Fruit fly (Drosophila melanogaster): ENCODE results near the gene capt.

capt gene

DNA sequence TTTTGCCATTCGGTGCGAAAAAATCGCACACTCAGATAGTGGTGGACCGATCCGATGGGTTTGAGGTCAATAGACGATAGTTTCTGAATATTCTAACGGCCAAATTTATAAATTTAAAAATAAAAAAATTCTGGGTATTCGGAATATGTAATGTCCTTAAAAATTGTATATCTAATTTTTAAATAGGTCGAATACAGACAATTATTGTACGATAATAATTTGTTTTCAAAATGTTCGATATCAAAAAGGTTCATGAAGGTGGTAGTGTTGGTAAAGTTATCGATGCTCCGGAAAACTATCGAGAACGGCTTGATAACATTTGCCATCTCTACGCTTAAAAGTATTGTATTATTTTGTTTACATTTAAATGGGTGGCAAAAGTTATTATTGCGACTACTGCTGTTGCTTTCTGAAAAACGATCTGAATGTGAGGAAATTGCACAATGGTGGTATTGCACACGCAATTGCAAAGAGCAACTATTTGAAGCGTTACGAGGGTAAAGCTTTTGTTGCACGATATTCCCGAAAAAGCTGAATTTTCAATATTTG, 11.9 kb upstream of the capt start, which contains the start of the genes CG31922 and Plap (continued):
- TF ChIP-seq jigr1 (GFP tag; IDR thresholded peaks at IDR 0.05), result no peak
- TF ChIP-seq chm (GFP tag; IDR thresholded peaks at IDR 0.05), result no peak
- 0 out of 2 replicates have a peak, but pooled peaks have one; percentile 7 for TF ChIP-seq stc (GFP tag; IDR thresholded peaks at IDR 0.05)
- no peak for TF ChIP-seq wdn (GFP tag; IDR thresholded peaks at IDR 0.05)
- peak; percentile 80 for TF ChIP-seq CG17829 (tag; optimal IDR thresholded peaks at IDR 0.05)
- TF ChIP-seq CG1792 (GFP tag; optimal IDR thresholded peaks at IDR 0.05), result peak; percentile 39
- peak; percentile 40 for TF ChIP-seq CG17359 (tag; optimal IDR thresholded peaks at IDR 0.05)
- peak; percentile 91 for TF ChIP-seq vnd (GFP tag; IDR thresholded peaks at IDR 0.05; ENCODE audit: partially characterized antibody)
- no peak for TF ChIP-seq CG12219 (GFP tag; optimal IDR thresholded peaks at IDR 0.05)
- peak; percentile 74 for TF ChIP-seq stwl (tag; optimal IDR thresholded peaks at IDR 0.05)
- no peak for TF ChIP-seq sisA (GFP tag; IDR thresholded peaks at IDR 0.05)
- peak; percentile 49 for TF ChIP-seq CG13296 (GFP tag; optimal IDR thresholded peaks at IDR 0.05)
- peak; percentile 84 for TF ChIP-seq rib (GFP tag; IDR thresholded peaks at IDR 0.05)
- TF ChIP-seq D19A (tag; optimal IDR thresholded peaks at IDR 0.05), result no peak
- TF ChIP-seq jing (GFP tag; optimal IDR thresholded peaks at IDR 0.05), result no peak
- TF ChIP-seq CG1603 (tag; optimal IDR thresholded peaks at IDR 0.05), result no peak
- peak; percentile 64 for TF ChIP-seq CG17385 (GFP tag; optimal IDR thresholded peaks at IDR 0.05)
- peak; percentile 53 for TF ChIP-seq kay (GFP tag; optimal IDR thresholded peaks at IDR 0.05)
- peak; percentile 23; the same call in 1 of the 3 replicates for TF ChIP-seq croc (GFP tag; conservative IDR thresholded peaks at IDR 0.05)
- TF ChIP-seq CG14441 (GFP tag; IDR thresholded peaks at IDR 0.05), result peak; percentile 50; the same call in 1 of the 2 replicates
- peak; percentile 41 for TF ChIP-seq Deaf1 (tag; optimal IDR thresholded peaks at IDR 0.05)
- no peak for TF ChIP-seq CG12071 (GFP tag; optimal IDR thresholded peaks at IDR 0.05)
- peak; percentile 56 for TF ChIP-seq CG4820 (GFP tag; optimal IDR thresholded peaks at IDR 0.05)
- TF ChIP-seq tgo (GFP tag; IDR thresholded peaks at IDR 0.05), result peak; percentile 61; the same call in 1 of the 3 replicates
- peak; percentile 32 for TF ChIP-seq crc (GFP tag; optimal IDR thresholded peaks at IDR 0.05)
- TF ChIP-seq Ada2b (GFP tag; IDR thresholded peaks at IDR 0.05), result no peak
- TF ChIP-seq dpn (GFP tag; optimal IDR thresholded peaks at IDR 0.05), result peak; percentile 71 to 79
- TF ChIP-seq fd96Cb (tag; optimal IDR thresholded peaks at IDR 0.05), result peak; percentile 32
- no peak for TF ChIP-seq fru (optimal IDR thresholded peaks at IDR 0.05)
- TF ChIP-seq CG8388 (GFP tag; optimal IDR thresholded peaks at IDR 0.05), result peak; percentile 58
- peak; percentile 73 for TF ChIP-seq sob (GFP tag; IDR thresholded peaks at IDR 0.05)
- TF ChIP-seq YL-1 (GFP tag; optimal IDR thresholded peaks at IDR 0.05), result peak; percentile 74
- TF ChIP-seq CG13775 (GFP tag; optimal IDR thresholded peaks at IDR 0.05), result peak; percentile 80
- no peak for TF ChIP-seq CG32772 (GFP tag; IDR thresholded peaks at IDR 0.05)
- no peak for TF ChIP-seq CG10959 (GFP tag; IDR thresholded peaks at IDR 0.05)
- no peak for TF ChIP-seq B-H2 (GFP tag; optimal IDR thresholded peaks at IDR 0.05)
- peak; percentile 39 for TF ChIP-seq jumu (GFP tag; optimal IDR thresholded peaks at IDR 0.05)
- TF ChIP-seq CG7963 (GFP tag; IDR thresholded peaks at IDR 0.05; ENCODE audit: partially characterized antibody), result no peak
- TF ChIP-seq CG34224 (GFP tag; IDR thresholded peaks at IDR 0.05; ENCODE audit: partially characterized antibody), result peak; percentile 89
- TF ChIP-seq CG8924 (tag; optimal IDR thresholded peaks at IDR 0.05), result peak; percentile 68
- TF ChIP-seq nmo (GFP tag; optimal IDR thresholded peaks at IDR 0.05), result peak; percentile 85
- peak; percentile 47 for TF ChIP-seq CG13123 (GFP tag; optimal IDR thresholded peaks at IDR 0.05)
- TF ChIP-seq CG11723 (GFP tag; optimal IDR thresholded peaks at IDR 0.05), result no peak
- TF ChIP-seq ato (GFP tag; IDR thresholded peaks at IDR 0.05; ENCODE audit: partially characterized antibody), result peak; percentile 53
- no peak for TF ChIP-seq schlank (tag; optimal IDR thresholded peaks at IDR 0.05)
- TF ChIP-seq CG12659 (GFP tag; optimal IDR thresholded peaks at IDR 0.05), result peak; percentile 82
- TF ChIP-seq CG18011 (GFP tag; optimal IDR thresholded peaks at IDR 0.05), result peak; percentile 53
- peak; percentile 41 for TF ChIP-seq Six4 (GFP tag; optimal IDR thresholded peaks at IDR 0.05)
- TF ChIP-seq HmgD (GFP tag; optimal IDR thresholded peaks at IDR 0.05), result no peak
- peak; percentile 71 for TF ChIP-seq CG9727 (GFP tag; optimal IDR thresholded peaks at IDR 0.05)
- TF ChIP-seq Antp (GFP tag; optimal IDR thresholded peaks at IDR 0.05), result peak; percentile 57
